Fruit fly (Drosophila melanogaster) whole organism, prepupa: Measurements from ENCODE around the gene CG31102.

Experiments used
- Eip93F ChIP-seq: fragments of 200-800 bp; sonication (Bioruptor generic); optimal IDR thresholded peaks from 2 replicates; lab custom pipeline; 2016; ENCODE audit warnings: missing biosample characterization, mild to moderate bottlenecking, missing genetic modification characterization
- fd85E ChIP-seq: fragments of 200-800 bp; sonication (Bioruptor generic); optimal IDR thresholded peaks from 3 replicates; lab custom pipeline; 2016; ENCODE audit warnings: missing biosample characterization, missing genetic modification characterization

DNA sequence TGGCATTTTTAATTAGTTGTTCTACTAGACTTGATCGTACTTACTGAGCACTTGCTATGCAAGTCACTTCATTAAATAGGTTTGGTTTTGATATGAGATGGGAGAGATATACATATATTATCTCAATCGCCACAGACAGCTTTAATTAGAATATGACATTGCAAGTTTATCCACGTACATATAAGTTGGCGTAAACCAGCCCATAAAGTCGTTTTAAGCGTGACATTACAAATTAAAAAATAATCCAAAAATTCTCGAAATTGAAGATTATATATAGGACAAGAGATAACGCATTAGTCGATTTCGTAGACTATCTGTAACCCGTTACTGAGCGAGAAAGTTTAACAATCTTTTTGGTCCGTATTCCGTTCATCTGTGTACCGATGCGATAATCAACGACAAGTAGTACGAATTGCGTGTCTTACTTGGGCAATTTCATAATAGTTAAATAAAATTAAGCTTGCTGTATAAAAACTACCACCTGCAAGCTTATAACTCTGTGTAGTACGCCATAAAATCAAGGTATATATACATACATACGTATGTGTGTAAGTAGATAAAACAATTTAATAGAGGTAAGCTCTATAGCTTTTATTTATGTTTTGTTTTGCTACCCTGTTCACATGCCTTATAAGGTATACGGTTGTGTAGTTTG is 24.8 kb upstream of the CG31102 start, which contains the start of gene CG10560:
- TF ChIP-seq fd85E (GFP tag; lab: Kevin White, UChicago) (no peak), Eip93F (GFP tag; lab: Kevin White, UChicago) (no peak)
